Worm (Caenorhabditis elegans): ENCODE results near the gene ceh-60.

The ceh-60 gene

ce11 chrX:6518537-6518936 is 11.4 kb downstream of the ceh-60 start, which contains the start of gene ets-4 (continued):
- no peak for TF ChIP-seq Y67H2A.10 (GFP tag; conservative IDR thresholded peaks at IDR 0.05)
- 0 out of 2 replicates have a peak, but pooled peaks have one; percentile 32 for TF ChIP-seq B0336.3 (GFP tag; IDR thresholded peaks at IDR 0.05)
- no peak for TF ChIP-seq D2030.7 (GFP tag; IDR thresholded peaks at IDR 0.05)
- TF ChIP-seq egrh-3 (GFP tag; IDR thresholded peaks at IDR 0.05) = no peak
- no peak for TF ChIP-seq F57C9.4 (tag; optimal IDR thresholded peaks at IDR 0.05)
- TF ChIP-seq attf-6 (GFP tag; IDR thresholded peaks at IDR 0.05) = no peak
- no peak for TF ChIP-seq ccch-3 (GFP tag; optimal IDR thresholded peaks at IDR 0.05)
- no peak for TF ChIP-seq K11D2.4 (GFP tag; IDR thresholded peaks at IDR 0.05)
- no peak for TF ChIP-seq pha-4 (tag; optimal IDR thresholded peaks at IDR 0.05)
- no peak for TF ChIP-seq him-1 (tag; optimal IDR thresholded peaks at IDR 0.05)
- no peak for TF ChIP-seq gei-17 (GFP tag; optimal IDR thresholded peaks at IDR 0.05)
- TF ChIP-seq ztf-18 (tag; optimal IDR thresholded peaks at IDR 0.05) = no peak
- no peak for TF ChIP-seq tbx-9 (tag; optimal IDR thresholded peaks at IDR 0.05; ENCODE audit: borderline replicate concordance)
- TF ChIP-seq Y79H2A.3 (GFP tag; conservative IDR thresholded peaks at IDR 0.05) = no peak
- TF ChIP-seq lin-40 (tag; optimal IDR thresholded peaks at IDR 0.05) = no peak
- no peak for TF ChIP-seq snpc-4 (GFP tag; optimal IDR thresholded peaks at IDR 0.05)
- peak in 1 of 4 experiments; percentile 13 for TF ChIP-seq snpc-4 (tag; optimal IDR thresholded peaks at IDR 0.05)
- no peak for TF ChIP-seq ceh-27 (GFP tag; optimal IDR thresholded peaks at IDR 0.05)
- peak; percentile 5 for TF ChIP-seq tbp1 (GFP tag; optimal IDR thresholded peaks at IDR 0.05)
- no peak for TF ChIP-seq mel-28 (tag; optimal IDR thresholded peaks at IDR 0.05; ENCODE audit: borderline replicate concordance)
- no peak for TF ChIP-seq cebp-2 (GFP tag; IDR thresholded peaks at IDR 0.05)
- no peak for TF ChIP-seq hsf-1 (GFP tag; IDR thresholded peaks at IDR 0.05)
- TF ChIP-seq unc-62 (GFP tag; optimal IDR thresholded peaks at IDR 0.05) = peak; percentile 70
- no peak for TF ChIP-seq bed-2 (GFP tag; IDR thresholded peaks at IDR 0.05)
- TF ChIP-seq F37B4.10 (GFP tag; IDR thresholded peaks at IDR 0.05) = 0 out of 2 replicates have a peak, but pooled peaks have one; percentile 18
- TF ChIP-seq ceh-79 (tag; optimal IDR thresholded peaks at IDR 0.05) = no peak
- TF ChIP-seq lin-26 (GFP tag; IDR thresholded peaks at IDR 0.05) = no peak
- TF ChIP-seq repo-1 (tag; optimal IDR thresholded peaks at IDR 0.05) = no peak
- TF ChIP-seq ZK185.1 (tag; optimal IDR thresholded peaks at IDR 0.05; ENCODE audit: poor library complexity, severe bottlenecking) = no peak
- no peak for TF ChIP-seq sea-2 (GFP tag; IDR thresholded peaks at IDR 0.05)
- no peak for TF ChIP-seq mxl-1 (tag; optimal IDR thresholded peaks at IDR 0.05)
- TF ChIP-seq let-607 (tag; optimal IDR thresholded peaks at IDR 0.05) = peak; percentile 79 to 80
- no peak for TF ChIP-seq B0261.1 (tag; optimal IDR thresholded peaks at IDR 0.05)
- TF ChIP-seq lin-54 (GFP tag; optimal IDR thresholded peaks at IDR 0.05) = no peak
- no peak for TF ChIP-seq F22D6.2 (tag; optimal IDR thresholded peaks at IDR 0.05)
- TF ChIP-seq hlh-12 (tag; optimal IDR thresholded peaks at IDR 0.05) = no peak
- TF ChIP-seq T26A5.8 (tag; optimal IDR thresholded peaks at IDR 0.05) = no peak
- no peak for TF ChIP-seq ceh-100 (GFP tag; IDR thresholded peaks at IDR 0.05)
- no peak for TF ChIP-seq ztf-6 (GFP tag; IDR thresholded peaks at IDR 0.05)
- TF ChIP-seq madf-6 (GFP tag; IDR thresholded peaks at IDR 0.05) = no peak
- TF ChIP-seq B0035.1 (tag; optimal IDR thresholded peaks at IDR 0.05) = no peak
- TF ChIP-seq athp-1 (tag; optimal IDR thresholded peaks at IDR 0.05) = no peak
- no peak for TF ChIP-seq F23B12.7 (tag; optimal IDR thresholded peaks at IDR 0.05; ENCODE audit: insufficient read depth)
- no peak for TF ChIP-seq let-526 (GFP tag; IDR thresholded peaks at IDR 0.05)
- TF ChIP-seq zim-3 (tag; optimal IDR thresholded peaks at IDR 0.05) = no peak
- TF ChIP-seq chd-7 (tag; optimal IDR thresholded peaks at IDR 0.05) = no peak
- no peak for TF ChIP-seq Y56A3A.18 (GFP tag; IDR thresholded peaks at IDR 0.05)
- TF ChIP-seq sdz-38 (tag; optimal IDR thresholded peaks at IDR 0.05) = no peak
- no peak for TF ChIP-seq rcor-1 (GFP tag; IDR thresholded peaks at IDR 0.05)
- no peak for TF ChIP-seq atf-7 (tag; optimal IDR thresholded peaks at IDR 0.05)
